Fruit fly (Drosophila melanogaster): Measurements from ENCODE around the gene Arr2.

Gene Arr2

DNA sequence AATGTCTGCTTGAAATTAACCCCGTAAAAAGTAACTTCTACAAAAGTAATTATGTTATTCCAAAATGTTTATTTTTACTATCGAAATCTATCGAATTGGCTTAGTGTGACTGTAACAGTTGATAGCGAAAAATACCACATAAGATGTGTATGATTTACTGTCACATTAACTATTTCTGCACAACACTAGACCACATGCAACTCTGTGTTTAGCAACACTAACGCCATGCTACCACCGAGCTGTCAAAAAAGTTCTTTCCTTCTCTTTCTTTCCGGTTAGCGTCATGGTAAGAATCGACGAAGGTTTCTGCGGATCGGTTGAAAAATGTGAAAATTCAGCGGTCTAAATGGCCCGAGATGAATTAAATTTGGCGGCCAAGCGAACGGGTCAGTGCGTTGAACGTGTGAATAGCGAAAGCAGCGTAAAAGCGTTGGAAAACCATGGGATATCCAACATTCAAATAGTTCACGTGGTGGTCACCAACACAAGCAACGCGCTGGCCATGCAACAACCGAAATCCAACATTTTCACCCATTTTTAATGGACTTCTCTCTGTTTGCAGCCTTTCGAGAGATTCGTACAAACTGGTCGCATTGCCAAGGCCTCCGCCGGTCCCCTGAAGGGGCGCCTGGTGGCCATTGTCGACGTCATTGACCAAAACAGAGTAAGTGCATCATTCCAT, 47.8 kb downstream of the Arr2 start, which contains the start of the genes Nelf-E and RpL14 (continued):
- TF ChIP-seq dysf (GFP tag; IDR thresholded peaks at IDR 0.05) (peak; percentile 92), CG30020 (tag; optimal IDR thresholded peaks at IDR 0.05) (peak; percentile 83), ab (GFP tag; optimal IDR thresholded peaks at IDR 0.05) (peak; percentile 40), ken (GFP tag; IDR thresholded peaks at IDR 0.05) (peak; percentile 95), Adf1 (GFP tag; IDR thresholded peaks at IDR 0.05) (peak; percentile 83), CG7839 (tag; optimal IDR thresholded peaks at IDR 0.05) (peak; percentile 91), Sox100B (GFP tag; optimal IDR thresholded peaks at IDR 0.05) (no peak), nerfin-2 (GFP tag; IDR thresholded peaks at IDR 0.05; ENCODE audit: partially characterized antibody) (no peak), CG3281 (GFP tag; optimal IDR thresholded peaks at IDR 0.05) (peak; percentile 97), CG9609 (GFP tag; optimal IDR thresholded peaks at IDR 0.05) (peak; percentile 96), chinmo (GFP tag; IDR thresholded peaks at IDR 0.05; ENCODE audit: partially characterized antibody) (no peak), CG10979 (tag; optimal IDR thresholded peaks at IDR 0.05) (peak; percentile 86), Abd-B (GFP tag; optimal IDR thresholded peaks at IDR 0.05) (peak; percentile 66), CG8924 (tag; optimal IDR thresholded peaks at IDR 0.05) (peak; percentile 91), Scr (GFP tag; IDR thresholded peaks at IDR 0.05; ENCODE audit: partially characterized antibody) (peak; percentile 53), slou (GFP tag; optimal IDR thresholded peaks at IDR 0.05) (peak; percentile 91), CG16815 (GFP tag; optimal IDR thresholded peaks at IDR 0.05) (peak; percentile 76), CG4617 (GFP tag; optimal IDR thresholded peaks at IDR 0.05; ENCODE audit: borderline replicate concordance) (peak; percentile 95), CG17328 (GFP tag; IDR thresholded peaks at IDR 0.05) (peak; percentile 97), fd96Cb (tag; optimal IDR thresholded peaks at IDR 0.05) (peak; percentile 79), CG17802 (tag; optimal IDR thresholded peaks at IDR 0.05) (peak; percentile 90), CG7745 (tag; optimal IDR thresholded peaks at IDR 0.05) (peak; percentile 41), Fer3 (tag; optimal IDR thresholded peaks at IDR 0.05) (peak; percentile 95), Ravus (GFP tag; IDR thresholded peaks at IDR 0.05) (peak; percentile 54), hkb (optimal IDR thresholded peaks at IDR 0.05) (no peak), hkb (GFP tag; IDR thresholded peaks at IDR 0.05) (peak; percentile 91), h (optimal IDR thresholded peaks at IDR 0.05) (no peak), CG14014 (GFP tag; IDR thresholded peaks at IDR 0.05) (peak; percentile 92), CG8089 (GFP tag; optimal IDR thresholded peaks at IDR 0.05) (peak; percentile 96), CG7963 (GFP tag; IDR thresholded peaks at IDR 0.05; ENCODE audit: partially characterized antibody) (no peak), Oli (tag; optimal IDR thresholded peaks at IDR 0.05) (peak; percentile 83), Hr3 (GFP tag; optimal IDR thresholded peaks at IDR 0.05) (peak; percentile 85), CG32532 (GFP tag; IDR thresholded peaks at IDR 0.05) (peak; percentile 94), CG32767 (GFP tag; IDR thresholded peaks at IDR 0.05) (peak; percentile 73; the same call in 1 of the 2 replicates), emc (GFP tag; optimal IDR thresholded peaks at IDR 0.05) (peak; percentile 95), danr (GFP tag; IDR thresholded peaks at IDR 0.05) (peak; percentile 69), CG9797 (GFP tag; optimal IDR thresholded peaks at IDR 0.05) (peak; percentile 99), pho (GFP tag; optimal IDR thresholded peaks at IDR 0.05) (peak; percentile 96), CG10959 (GFP tag; IDR thresholded peaks at IDR 0.05) (peak; percentile 85), MESR4 (GFP tag; optimal IDR thresholded peaks at IDR 0.05) (peak; percentile 100), CG3847 (GFP tag; IDR thresholded peaks at IDR 0.05) (peak; percentile 97), sob (GFP tag; IDR thresholded peaks at IDR 0.05) (peak; percentile 98), chn (GFP tag; optimal IDR thresholded peaks at IDR 0.05) (peak; percentile 91), CG13424 (tag; optimal IDR thresholded peaks at IDR 0.05) (peak; percentile 83), btn (GFP tag; optimal IDR thresholded peaks at IDR 0.05) (peak; percentile 93), CkIIα-i1 (GFP tag; IDR thresholded peaks at IDR 0.05) (0 out of 2 replicates have a peak, but pooled peaks have one; percentile 29), Awh (GFP tag; IDR thresholded peaks at IDR 0.05) (peak; percentile 91), chif (GFP tag; optimal IDR thresholded peaks at IDR 0.05) (peak; percentile 88 to 96), CG32772 (GFP tag; IDR thresholded peaks at IDR 0.05) (peak; percentile 87), Ets65A (GFP tag) (peak; percentile 100), shn (GFP tag; optimal IDR thresholded peaks at IDR 0.05) (peak; percentile 97)

Data from whole organism, embryonic.